Fruit fly (Drosophila melanogaster) whole organism: ENCODE data around the gene CG11369.

Experiments used
- CG8478 ChIP-seq: fragments of >200 bp; optimal IDR thresholded peaks from 2 replicates; lab custom pipeline; 2018; ENCODE audit warnings: inconsistent platforms
- Dll ChIP-seq: fragments of >200 bp; optimal IDR thresholded peaks from 2 replicates; lab custom pipeline; 2017
- EcR ChIP-seq, 2 experiments: fragments of >200 bp; optimal IDR thresholded peaks; 2 replicates each; lab custom pipeline; 2017; ENCODE audit warnings: missing biosample characterization in 2 of 2, missing genetic modification characterization in 2 of 2, missing genetic modification reagents in 2 of 2
- pan ChIP-seq: fragments of >200 bp; optimal IDR thresholded peaks from 2 replicates; lab custom pipeline; 2017
- psq ChIP-seq: fragments of >200 bp; optimal IDR thresholded peaks from 2 replicates; lab custom pipeline; 2017
- usp ChIP-seq: fragments of >200 bp; optimal IDR thresholded peaks from 2 replicates; lab custom pipeline; 2017; ENCODE audit warnings: missing biosample characterization, missing genetic modification characterization, mixed read lengths

The CG11369 gene

DNA sequence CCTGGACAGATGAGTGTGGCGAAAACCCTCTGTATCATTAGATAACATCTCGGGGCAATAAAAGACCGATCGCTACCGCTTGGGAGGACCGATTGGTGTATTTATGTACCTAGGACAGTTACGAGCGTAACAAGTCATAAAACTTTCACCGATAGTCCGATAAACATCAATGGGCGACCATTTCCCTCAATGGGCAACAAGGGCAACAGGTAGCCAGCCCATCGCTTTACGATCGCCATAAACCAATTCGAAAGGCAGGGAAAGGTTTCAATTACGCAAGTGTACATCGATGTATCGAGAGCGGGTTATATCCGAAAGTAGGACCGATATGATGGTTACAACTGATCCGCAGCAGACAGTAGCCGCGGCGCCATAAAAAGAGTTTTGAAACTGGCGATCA is 31.6 kb upstream of the CG11369 start:
- TF ChIP-seq pan (lab: Kevin White, UChicago) (no peak), CG8478 (no peak), usp (GFP tag; lab: Kevin White, UChicago) (no peak), Dll (no peak), EcR (GFP tag; optimal IDR thresholded peaks at IDR 0.05; lab: Kevin White, UChicago) (no peak), psq (no peak)

DNA sequence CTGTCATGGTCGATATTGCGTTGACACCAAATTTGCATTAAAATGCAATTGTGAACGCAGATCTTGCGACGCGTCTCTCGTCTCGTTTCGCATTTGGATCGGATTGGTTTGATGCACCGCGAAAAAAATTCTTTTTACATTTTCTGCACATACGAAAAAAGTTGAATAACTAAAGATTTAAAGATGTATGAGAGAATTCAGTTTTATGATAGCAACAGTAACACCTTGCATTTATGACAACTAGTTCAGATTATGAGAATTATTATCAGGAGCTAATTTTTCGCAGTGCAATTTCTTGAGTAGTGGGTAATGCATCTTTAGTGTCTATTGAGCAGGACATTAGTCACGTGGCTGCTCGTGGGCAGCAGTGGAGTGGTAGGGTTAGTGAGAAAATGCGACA is 30.2 kb upstream of the CG11369 start:
- TF ChIP-seq usp (GFP tag; lab: Kevin White, UChicago) (no peak), psq (no peak), Dll (no peak), CG8478 (no peak), EcR (GFP tag; optimal IDR thresholded peaks at IDR 0.05; lab: Kevin White, UChicago) (no peak), pan (lab: Kevin White, UChicago) (no peak)

DNA sequence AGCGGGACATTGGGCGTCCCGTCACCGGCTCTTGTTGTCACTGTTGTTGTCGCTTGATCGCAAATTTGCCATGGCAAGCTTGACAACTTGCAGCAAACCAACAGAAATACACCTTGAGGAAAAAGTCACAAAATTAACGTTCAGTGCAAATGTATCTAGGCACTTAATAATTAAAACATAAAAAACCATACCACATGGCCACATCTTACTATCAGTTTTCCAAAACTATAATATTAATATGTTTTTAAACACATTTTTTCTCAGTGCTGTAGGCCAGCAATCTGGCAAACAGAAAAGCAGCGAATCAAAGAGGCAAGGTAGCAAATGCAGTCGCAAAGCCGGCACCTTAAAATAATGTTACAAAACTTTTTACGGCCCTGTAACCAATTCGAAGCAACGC is 27.7 kb upstream of the CG11369 start:
- TF ChIP-seq pan (lab: Kevin White, UChicago), result no peak
- no peak for TF ChIP-seq CG8478

DNA sequence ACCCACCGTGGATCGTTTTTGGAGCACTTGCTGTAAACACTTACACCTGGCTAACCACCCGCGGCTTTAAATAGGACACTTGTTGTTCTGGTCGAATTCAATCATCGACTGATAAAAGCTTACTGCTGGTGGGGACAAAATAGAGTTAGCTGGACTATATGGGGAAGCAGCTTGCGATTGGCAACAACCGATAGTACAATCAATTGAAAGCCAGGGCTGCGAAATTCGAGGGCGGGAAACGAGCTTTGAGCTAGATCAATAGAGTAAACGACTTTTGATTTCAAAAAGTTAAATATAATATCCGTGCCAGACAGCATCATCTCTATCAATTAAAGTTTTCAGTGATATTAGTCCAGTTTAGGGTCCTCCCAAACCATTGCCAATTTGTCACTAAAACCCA is 26.2 kb upstream of the CG11369 start, which contains the start of gene CG32719:
Gene CG32719 (minus strand): TSS at position 101 of the 400 bp plus-strand sequence.
- TF ChIP-seq CG8478, result no peak
- TF ChIP-seq EcR (GFP tag; optimal IDR thresholded peaks at IDR 0.05; lab: Kevin White, UChicago), result no peak
- TF ChIP-seq pan (lab: Kevin White, UChicago), result no peak

DNA sequence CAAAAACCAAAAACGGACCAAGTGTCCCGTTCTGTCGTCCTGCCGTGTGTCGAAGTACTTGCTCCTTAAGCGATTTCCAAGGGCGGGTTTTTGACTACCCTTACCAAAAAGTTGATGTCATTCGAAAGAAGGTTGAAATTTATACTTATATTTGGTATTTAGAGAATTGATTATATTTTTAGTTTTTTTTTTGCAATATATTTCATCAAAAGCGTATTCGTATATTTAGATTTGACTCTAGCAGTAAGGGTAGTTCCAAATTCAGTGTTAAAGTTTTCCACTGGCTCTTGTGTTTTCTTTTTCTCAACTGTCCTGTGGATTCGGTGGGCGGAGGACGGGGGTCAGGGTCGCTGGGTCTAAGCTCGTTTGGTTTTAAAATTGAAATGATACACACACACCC is 23.4 kb upstream of the CG11369 start:
- no peak for TF ChIP-seq psq
- TF ChIP-seq pan (lab: Kevin White, UChicago), result no peak
- TF ChIP-seq usp (GFP tag; lab: Kevin White, UChicago), result no peak
- no peak for TF ChIP-seq EcR (GFP tag; optimal IDR thresholded peaks at IDR 0.05; lab: Kevin White, UChicago)
- no peak for TF ChIP-seq Dll
- no peak for TF ChIP-seq CG8478

DNA sequence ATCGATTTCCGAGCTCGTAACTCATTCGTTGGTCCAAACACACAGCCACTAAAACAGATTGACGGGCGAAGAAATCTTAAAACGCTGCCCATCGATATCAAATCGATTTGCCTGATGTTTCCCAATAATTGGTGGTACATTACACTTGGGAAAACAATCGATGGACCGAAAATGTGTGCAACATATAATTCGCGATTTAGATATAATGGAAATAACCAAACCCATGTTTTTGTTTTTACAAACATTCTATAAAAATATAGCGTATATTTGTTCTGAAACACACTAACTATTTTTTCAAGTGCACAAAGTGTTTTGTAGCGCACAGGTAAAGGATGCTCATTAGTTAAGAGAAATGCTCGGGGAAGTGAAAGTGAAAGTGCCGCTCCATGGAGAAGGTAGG is 22.0 kb upstream of the CG11369 start:
- TF ChIP-seq psq, result no peak
- no peak for TF ChIP-seq EcR (GFP tag; optimal IDR thresholded peaks at IDR 0.05; lab: Kevin White, UChicago)
- no peak for TF ChIP-seq CG8478
- TF ChIP-seq usp (GFP tag; lab: Kevin White, UChicago), result no peak
- TF ChIP-seq Dll, result no peak
- TF ChIP-seq pan (lab: Kevin White, UChicago), result no peak

DNA sequence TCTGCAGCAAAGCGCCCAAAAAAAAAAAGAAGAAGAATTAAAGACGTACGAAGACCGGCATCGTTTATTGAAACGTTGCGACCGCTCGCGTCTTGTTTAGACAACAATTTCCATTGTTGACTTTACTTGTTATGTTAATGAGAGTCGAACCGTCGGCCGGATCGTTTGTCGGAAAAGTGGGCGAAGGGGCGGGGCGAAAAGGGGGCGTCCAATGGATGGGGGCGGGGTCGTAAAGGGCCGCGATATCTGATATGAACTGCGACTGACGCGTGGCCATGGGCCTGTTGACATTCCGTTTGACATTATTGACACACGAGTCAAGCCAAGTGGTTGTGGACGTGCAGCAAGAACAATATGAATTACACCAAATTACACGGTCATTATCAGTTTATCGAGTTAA is 20.6 kb upstream of the CG11369 start:
- TF ChIP-seq CG8478, result no peak
- TF ChIP-seq psq, result no peak
- TF ChIP-seq Dll, result no peak
- TF ChIP-seq EcR (GFP tag; optimal IDR thresholded peaks at IDR 0.05; lab: Kevin White, UChicago), result no peak
- no peak for TF ChIP-seq pan (lab: Kevin White, UChicago)
- TF ChIP-seq usp (GFP tag; lab: Kevin White, UChicago), result no peak

DNA sequence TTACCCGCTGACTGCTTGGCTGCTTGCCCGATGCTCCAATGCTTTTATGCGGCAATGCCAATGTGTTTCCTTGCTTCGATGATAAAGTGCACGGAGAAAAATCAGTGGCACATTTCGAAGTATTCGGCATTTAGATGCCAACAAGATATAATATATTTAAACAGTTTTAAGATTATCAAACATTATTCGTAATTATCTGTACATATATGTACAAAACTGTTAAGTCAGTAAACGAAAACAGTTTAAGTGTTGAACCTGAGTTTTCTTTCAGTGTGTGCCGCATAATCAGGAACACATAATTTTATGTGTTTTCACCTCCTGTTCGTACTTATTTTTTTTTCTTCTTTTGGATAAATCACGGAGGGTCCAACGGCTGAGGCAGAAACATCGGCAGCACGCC is 17.8 kb upstream of the CG11369 start:
- no peak for TF ChIP-seq EcR (GFP tag; optimal IDR thresholded peaks at IDR 0.05; lab: Kevin White, UChicago)
- TF ChIP-seq usp (GFP tag; lab: Kevin White, UChicago), result no peak
- TF ChIP-seq psq, result no peak
- no peak for TF ChIP-seq Dll
- no peak for TF ChIP-seq CG8478
- TF ChIP-seq pan (lab: Kevin White, UChicago), result no peak

DNA sequence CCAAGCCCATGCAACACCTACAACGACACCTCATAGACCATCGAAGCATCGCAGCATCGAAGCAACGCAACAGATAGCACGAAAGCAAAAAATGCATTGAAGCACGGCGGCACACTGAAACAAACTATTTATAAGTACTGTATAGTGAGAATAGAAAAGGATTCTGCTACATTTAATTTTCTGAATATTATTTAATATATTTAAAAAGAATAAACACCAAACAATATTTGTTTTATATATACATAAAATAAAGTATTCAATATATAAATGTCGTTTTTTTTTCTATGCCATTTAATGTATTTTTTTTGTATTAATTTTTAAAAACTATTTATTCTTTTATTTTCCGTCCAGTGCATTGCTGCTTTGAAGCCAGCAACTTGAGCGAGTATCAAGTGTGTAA is 16.4 kb upstream of the CG11369 start:
- TF ChIP-seq EcR (GFP tag; optimal IDR thresholded peaks at IDR 0.05; lab: Kevin White, UChicago), result no peak
- TF ChIP-seq Dll, result no peak
- TF ChIP-seq usp (GFP tag; lab: Kevin White, UChicago), result no peak

DNA sequence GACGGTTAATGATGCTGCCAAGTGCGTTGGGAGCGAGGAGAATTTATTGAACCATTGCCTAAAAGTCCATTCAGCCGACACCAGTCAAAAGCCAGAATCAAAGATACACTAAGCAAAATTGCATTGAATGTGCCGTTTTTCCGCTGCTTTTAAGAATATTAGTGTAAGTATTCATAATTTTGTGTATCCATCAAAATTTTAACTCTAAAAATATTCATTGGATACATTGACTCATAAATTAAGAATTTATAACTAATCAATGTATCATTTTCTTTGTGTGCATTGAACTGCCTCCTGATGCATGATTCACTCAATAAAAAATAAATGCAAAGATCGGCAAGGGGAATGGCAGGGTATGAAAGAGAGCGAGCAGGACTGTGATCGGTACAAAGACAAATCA is 15.4 kb upstream of the CG11369 start:
- TF ChIP-seq EcR (GFP tag; optimal IDR thresholded peaks at IDR 0.05; lab: Kevin White, UChicago), result no peak
- no peak for TF ChIP-seq psq
- no peak for TF ChIP-seq pan (lab: Kevin White, UChicago)
- no peak for TF ChIP-seq CG8478
- no peak for TF ChIP-seq Dll
- TF ChIP-seq usp (GFP tag; lab: Kevin White, UChicago), result no peak

DNA sequence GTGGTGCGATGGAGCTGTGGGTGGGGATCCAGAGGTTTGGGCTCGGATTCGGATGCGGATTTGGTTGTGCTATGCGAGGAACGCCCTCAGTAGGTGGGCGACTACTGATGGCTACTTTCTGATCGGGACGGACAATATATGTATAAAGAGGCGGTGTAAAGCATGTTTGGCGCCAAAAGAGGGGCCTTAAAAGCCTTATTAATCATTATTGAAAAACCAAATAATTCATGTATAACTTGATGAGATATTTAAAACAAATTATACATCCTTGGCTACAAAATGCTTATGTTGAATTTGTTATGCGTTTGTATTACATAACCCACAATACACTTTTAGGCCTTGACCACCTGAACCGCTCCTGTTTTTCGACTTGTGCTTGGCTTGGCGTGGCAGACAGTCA is 14.2 kb upstream of the CG11369 start:
- no peak for TF ChIP-seq psq

DNA sequence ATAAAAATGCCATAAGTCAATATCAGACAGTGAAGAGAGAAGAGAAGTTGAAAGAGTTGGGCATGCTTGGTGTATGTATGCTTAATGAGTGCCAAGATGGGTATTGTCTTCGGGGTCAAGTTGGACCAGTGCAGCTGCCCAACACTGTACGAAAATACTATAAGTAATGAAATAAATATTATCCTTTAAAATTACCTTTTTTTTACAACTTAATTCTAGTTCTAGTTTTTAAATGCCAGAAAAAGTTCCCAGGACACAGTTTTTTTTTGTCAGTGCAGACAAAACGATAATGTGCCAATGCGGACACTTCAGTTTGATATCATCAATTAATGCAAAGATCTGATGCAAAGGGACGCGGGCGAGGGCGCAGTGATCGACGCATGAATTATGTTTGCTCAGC is 13.4 kb upstream of the CG11369 start:
- TF ChIP-seq pan (lab: Kevin White, UChicago), result no peak
- no peak for TF ChIP-seq psq
- no peak for TF ChIP-seq CG8478
- TF ChIP-seq EcR (GFP tag; optimal IDR thresholded peaks at IDR 0.05; lab: Kevin White, UChicago), result no peak
- no peak for TF ChIP-seq Dll
- TF ChIP-seq usp (GFP tag; lab: Kevin White, UChicago), result no peak

DNA sequence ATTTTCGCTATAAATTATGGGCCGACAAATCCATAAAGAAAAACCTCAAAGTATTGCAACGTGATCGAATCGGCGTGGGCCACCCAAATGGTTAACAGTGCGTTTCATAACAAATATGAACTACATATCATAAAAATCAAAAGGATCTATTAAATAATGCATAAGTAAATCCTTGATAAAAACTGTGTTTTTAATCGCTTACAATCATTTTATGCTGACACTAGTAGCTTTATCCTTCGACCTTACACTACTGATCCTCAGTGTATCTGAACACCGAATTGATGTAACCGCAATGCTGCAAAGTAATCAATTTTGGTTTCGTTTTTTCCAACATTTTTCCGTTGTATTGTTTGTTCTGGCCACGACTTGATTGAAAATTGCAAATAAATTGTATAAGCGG is 11.5 kb upstream of the CG11369 start:
- TF ChIP-seq pan (lab: Kevin White, UChicago), result no peak
- no peak for TF ChIP-seq EcR (GFP tag; optimal IDR thresholded peaks at IDR 0.05; lab: Kevin White, UChicago)
- TF ChIP-seq psq, result no peak
- no peak for TF ChIP-seq usp (GFP tag; lab: Kevin White, UChicago)
- TF ChIP-seq Dll, result no peak
- no peak for TF ChIP-seq CG8478

DNA sequence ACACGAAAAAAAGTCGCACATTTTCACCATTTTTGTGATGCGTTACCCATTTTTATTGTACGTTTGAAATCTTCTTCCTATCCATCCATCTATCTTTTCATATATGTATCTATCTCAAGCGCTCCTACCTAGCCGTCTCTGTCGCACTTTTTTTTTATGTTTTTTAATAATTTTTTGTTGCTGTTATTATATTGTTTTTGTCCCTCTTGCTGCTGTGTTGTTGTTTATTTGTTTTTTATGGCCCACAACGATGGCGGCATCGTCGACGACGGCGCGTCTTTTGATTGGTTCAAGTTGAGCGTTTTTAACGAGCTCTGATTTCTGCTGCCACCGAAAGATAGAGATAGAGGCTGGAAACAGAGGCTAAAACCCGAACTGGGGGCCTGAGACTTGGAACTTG is 5.8 kb upstream of the CG11369 start:
- TF ChIP-seq pan (lab: Kevin White, UChicago), result no peak
